Worm (Caenorhabditis elegans) whole organism, L4/young adult: ENCODE data around the gene C54C6.11.

Source experiments
- W03F9.2 ChIP-seq: fragments of 150-350 bp; optimal IDR thresholded peaks from 2 replicates; lab custom pipeline; 2014; ENCODE audit warnings: missing biosample characterization, missing genetic modification characterization
- dao-5 ChIP-seq: sonication (generic microtip); optimal IDR thresholded peaks from 2 replicates; lab custom pipeline; 2016; ENCODE audit warnings: missing genotype, missing genetic modification characterization, moderate library complexity, missing compliant biosample characterization
- him-1 ChIP-seq: sonication (generic microtip); optimal IDR thresholded peaks from 2 replicates; lab custom pipeline; 2016; ENCODE audit warnings: missing genotype, missing genetic modification reagents, missing genetic modification characterization, missing compliant biosample characterization

Gene C54C6.11

DNA sequence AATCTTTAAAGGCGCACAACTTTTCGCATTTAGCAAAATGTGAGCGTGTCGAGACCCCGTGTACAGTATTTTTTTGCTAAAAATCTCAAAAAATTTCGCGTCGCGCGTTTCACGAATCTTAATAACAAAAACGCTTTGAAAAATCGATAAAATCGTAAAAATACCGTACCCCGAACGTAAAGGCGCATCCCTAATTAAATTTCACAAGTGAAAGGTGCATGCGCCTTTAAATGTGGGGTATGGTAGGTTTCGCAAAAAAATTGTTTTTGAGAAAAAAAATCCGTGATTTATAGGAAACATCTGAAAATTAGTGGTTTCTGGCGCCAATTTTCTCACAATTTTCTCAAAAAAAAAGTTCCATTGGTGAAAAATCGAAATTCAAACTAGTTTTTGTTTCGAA, 13.9 kb upstream of the C54C6.11 start:
- TF ChIP-seq him-1 (tag; lab: Kevin White, UChicago), result no peak

DNA sequence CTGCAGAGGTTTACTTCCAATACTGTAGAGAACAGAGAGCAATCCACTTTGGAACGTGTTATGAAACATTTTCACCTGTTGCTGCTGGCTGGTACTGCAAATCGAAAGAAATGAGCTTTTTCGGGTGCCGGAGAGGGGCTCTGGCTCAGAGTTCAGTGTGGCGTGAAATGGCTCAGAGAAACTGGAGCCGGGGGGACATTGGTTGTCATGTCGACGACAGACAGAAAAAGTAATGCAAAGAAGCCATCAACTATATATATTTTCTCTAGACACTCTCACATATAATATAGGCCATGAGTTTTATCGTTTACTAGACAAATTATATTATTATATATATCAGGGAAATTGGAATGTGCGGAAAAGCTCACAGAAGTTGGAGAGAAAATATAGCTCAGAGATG, 10.7 kb upstream of the C54C6.11 start, which contains the start of gene cfap-20:
Gene cfap-20, minus strand, starts transcription at position 101 of the 400 bp plus-strand sequence.
- TF ChIP-seq him-1 (tag; lab: Kevin White, UChicago) (no peak), W03F9.2 (no peak), dao-5 (tag; lab: Kevin White, UChicago) (no peak)

DNA sequence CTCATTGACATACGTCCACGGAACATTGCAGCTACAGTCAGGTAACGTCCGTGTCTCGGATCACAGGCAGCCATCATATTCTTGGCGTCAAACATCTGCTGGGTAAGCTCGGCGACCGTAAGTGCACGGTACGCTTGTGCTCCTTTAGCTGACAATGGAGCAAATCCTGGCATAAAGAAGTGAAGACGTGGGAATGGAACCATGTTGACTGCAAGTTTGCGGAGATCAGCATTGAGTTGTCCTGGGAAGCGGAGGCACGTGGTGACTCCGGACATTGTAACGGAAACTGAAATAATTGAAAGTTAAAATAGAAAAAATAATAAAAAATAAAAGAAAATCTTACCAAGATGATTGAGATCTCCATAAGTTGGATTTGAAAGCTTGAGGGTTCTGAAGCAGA, 8.6 kb upstream of the C54C6.11 start:
- TF ChIP-seq W03F9.2, result no peak
- no peak for TF ChIP-seq him-1 (tag; lab: Kevin White, UChicago)
- TF ChIP-seq dao-5 (tag; lab: Kevin White, UChicago), result no peak

DNA sequence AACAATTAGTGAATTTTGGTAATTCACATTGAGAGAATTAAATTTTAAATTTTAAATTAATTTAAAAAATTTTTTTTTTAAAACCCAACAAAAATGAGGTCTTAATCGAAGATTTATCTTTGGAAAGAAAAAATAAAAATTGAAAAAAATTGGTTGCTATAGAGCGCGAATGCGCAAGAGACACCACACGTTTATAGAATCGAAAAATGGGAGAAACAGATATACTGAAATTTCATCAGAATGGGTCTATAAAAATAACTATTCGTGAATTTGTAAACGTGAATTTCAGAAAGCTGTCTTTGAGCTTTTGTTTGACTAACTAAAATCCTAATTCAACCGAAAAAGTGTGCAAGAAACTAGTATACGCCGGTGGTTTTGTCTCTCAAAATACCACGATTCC, 7.7 kb upstream of the C54C6.11 start:
- TF ChIP-seq him-1 (tag; lab: Kevin White, UChicago), result no peak
- TF ChIP-seq W03F9.2, result peak; percentile 76

DNA sequence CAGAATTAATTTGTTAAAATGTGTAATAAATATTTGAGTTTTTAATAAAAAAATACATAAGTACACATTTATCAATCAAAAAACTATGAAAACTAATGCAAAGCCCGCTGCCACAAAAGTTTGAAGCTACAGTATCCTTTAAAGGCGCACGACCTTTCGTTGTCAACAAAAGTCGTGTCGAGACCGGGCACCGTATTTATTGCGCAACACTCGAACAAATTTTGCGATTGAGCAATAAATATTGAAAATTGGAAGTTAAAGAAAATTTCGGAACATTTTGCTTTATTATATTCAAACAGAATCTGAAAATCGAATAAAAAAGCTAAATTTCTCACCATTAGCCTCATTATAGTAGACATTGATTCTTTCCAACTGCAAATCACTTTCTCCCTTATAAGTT, 7.0 kb upstream of the C54C6.11 start:
- TF ChIP-seq dao-5 (tag; lab: Kevin White, UChicago), result no peak
- TF ChIP-seq W03F9.2, result no peak
- no peak for TF ChIP-seq him-1 (tag; lab: Kevin White, UChicago)

DNA sequence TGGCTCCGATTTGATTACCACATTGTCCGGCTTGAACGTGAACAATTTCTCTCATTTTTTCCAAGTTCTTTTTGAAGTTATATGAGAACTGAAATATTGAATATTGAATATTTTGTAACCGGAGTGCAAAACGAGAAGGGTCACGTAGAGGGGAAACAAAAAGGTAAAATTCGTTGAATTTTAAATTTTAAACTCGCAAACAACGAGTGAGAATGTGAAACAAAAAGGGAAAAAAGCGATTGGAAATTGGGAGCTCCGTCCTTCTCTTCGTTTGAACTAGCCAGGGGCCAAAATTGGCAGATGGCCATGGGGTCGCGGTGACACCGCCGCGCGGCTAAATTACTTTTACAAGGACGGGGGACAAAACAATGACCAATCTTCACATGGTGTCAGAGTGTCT, 6.6 kb upstream of the C54C6.11 start, which contains the start of gene ben-1:
Gene ben-1, minus strand, starts transcription at position 101 of the 400 bp plus-strand sequence.
- no peak for TF ChIP-seq dao-5 (tag; lab: Kevin White, UChicago)
- no peak for TF ChIP-seq W03F9.2
- TF ChIP-seq him-1 (tag; lab: Kevin White, UChicago), result no peak

DNA sequence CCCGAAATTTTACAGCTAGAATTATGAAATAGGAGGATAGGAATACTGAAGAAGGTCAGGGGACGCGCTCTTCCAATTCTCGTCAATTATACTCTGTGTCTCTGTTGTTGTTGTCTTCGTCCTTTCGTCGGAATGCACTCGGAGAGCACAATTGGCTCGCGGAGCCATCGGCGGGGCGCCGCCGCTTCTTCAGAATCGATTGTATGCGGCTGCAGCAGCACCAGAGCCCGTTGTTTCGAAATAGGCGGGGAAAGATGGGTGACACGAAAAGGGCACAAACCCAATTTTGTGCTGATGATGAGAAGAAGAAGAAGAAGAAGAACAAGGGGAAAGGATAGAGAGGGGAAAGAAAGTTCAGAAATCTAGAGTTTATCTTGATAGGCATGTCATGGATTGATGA, 6.0 kb upstream of the C54C6.11 start:
- TF ChIP-seq W03F9.2, result no peak
- TF ChIP-seq him-1 (tag; lab: Kevin White, UChicago), result peak; percentile 9
- no peak for TF ChIP-seq dao-5 (tag; lab: Kevin White, UChicago)

DNA sequence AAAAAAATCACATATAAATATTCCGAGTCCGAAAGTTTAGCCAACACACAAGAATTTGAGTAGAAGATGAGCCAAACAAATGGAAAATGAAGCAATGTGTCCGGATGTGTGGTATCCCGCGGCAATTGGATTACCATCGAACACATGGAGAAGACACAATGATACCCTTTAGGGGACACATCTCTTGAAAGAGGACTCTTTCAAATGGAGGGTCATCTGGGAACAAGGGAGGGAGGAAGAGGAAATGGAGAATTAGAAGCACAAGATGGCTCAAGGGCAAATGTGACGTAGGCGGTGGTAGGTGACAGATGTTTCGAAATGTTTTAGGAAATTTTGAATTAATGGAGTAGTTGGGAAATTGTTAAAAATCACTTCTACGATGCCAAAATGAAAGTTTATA, 5.0 kb upstream of the C54C6.11 start:
- TF ChIP-seq W03F9.2, result no peak
- no peak for TF ChIP-seq him-1 (tag; lab: Kevin White, UChicago)
- no peak for TF ChIP-seq dao-5 (tag; lab: Kevin White, UChicago)

DNA sequence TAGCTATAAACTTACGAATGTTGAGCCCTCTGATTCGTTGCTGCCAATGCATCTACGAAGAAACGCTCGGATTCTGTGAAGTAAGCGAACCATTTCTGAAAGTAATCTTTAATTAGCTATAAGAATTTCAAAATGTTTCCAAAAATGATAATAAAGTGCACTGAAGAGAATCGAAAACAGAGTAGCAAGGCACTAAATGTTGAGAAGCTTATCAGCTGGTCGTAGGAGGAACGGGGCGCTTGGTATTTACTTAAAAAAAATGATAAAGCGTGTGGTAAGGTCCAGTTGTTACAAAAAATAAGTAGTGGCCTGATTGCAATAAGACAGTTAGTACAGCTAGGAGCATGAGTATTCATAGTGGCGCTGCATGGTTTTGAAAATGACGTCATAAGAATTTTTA, 1.8 kb upstream of the C54C6.11 start, which contains the start of gene C54C6.7:
Gene C54C6.7, minus strand, starts transcription at position 101 of the 400 bp plus-strand sequence.
- TF ChIP-seq W03F9.2 (no peak), dao-5 (tag; lab: Kevin White, UChicago) (no peak), him-1 (tag; lab: Kevin White, UChicago) (no peak)

DNA sequence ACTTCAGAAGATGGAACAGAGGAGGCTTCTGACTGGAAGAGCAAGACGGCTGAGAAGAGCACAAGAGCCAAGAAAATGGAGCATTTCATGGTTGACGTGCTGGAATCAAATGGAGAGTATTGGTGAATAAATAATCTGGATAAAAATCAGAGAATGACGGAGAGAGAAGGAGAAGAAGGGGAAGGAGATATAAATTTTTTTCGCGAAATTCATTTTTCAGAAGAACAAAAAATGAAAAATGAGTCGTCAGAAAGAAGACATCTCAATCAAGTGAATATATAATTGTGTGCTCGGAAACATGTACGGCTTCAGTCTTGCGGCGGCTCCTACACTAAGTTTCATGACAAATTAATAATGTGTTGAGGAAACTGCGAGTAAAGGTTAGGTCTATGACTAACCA, 1.6 kb downstream of the C54C6.11 start, which contains the start of gene C54C6.5:
Gene C54C6.5, minus strand, starts transcription at position 101 of the 400 bp plus-strand sequence.
- TF ChIP-seq him-1 (tag; lab: Kevin White, UChicago), result no peak
- no peak for TF ChIP-seq dao-5 (tag; lab: Kevin White, UChicago)
- TF ChIP-seq W03F9.2, result no peak

DNA sequence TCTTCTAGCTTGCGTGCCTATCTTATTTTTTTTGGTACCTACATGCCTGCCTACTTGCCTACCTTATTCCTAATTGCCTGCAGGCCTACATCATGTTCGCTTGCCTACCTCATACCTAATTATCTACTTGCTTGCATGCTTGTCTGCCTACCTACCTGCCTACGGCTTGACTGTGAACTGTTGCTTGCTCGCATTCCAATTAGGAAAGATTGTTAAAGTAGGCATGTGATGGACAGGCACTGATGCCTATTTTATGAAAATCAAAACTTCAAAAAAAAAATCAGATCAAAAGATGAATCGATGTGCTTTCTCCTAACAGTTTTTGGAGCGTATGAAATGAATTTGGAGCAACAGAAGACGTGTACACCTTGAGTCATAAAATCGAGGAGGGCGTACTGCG, 2.2 kb downstream of the C54C6.11 start:
- no peak for TF ChIP-seq W03F9.2
- no peak for TF ChIP-seq dao-5 (tag; lab: Kevin White, UChicago)
- no peak for TF ChIP-seq him-1 (tag; lab: Kevin White, UChicago)

DNA sequence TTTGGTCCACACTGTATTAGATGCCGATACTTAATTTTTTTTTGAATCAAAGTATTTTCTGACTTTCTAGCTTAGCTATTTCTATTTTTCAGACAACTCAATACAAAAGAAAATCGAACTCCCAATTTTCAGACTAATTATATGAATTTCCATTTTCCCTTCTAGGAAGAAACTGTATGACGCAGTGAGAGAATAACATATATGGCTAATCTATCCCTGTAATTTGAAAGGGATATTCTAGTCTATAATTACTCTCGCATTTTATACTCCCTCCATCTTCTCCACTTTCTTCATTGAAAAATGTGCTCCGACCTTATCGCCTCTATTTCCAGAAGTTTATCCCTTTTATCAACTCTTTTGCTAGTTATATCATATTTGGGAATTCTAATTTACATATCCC, 5.2 kb downstream of the C54C6.11 start, which contains the start of gene C54C6.4:
Gene C54C6.4, plus strand, starts transcription at position 301 of the 400 bp plus-strand sequence.
- no peak for TF ChIP-seq dao-5 (tag; lab: Kevin White, UChicago)
- TF ChIP-seq W03F9.2, result no peak
- TF ChIP-seq him-1 (tag; lab: Kevin White, UChicago), result no peak

DNA sequence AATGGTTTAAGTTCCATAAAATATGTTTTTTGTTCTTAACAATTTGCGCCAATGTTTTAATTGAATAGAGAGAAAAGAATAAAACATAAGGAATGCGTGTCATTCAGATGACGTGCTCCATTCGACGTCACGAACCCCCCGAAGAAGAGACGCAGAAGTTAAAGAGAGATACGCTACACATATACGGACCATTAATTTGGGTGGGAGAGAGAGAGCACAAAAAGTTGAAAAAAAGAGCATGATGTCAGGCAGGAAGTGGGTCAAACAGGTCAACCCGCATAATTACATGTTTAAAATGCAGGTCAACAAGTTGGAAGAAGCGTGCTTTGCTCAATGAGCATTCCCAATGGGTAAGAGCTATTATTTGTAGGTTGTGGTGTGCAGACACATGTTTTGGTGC, 12.1 kb downstream of the C54C6.11 start:
- no peak for TF ChIP-seq him-1 (tag; lab: Kevin White, UChicago)
- no peak for TF ChIP-seq dao-5 (tag; lab: Kevin White, UChicago)
- TF ChIP-seq W03F9.2, result no peak

DNA sequence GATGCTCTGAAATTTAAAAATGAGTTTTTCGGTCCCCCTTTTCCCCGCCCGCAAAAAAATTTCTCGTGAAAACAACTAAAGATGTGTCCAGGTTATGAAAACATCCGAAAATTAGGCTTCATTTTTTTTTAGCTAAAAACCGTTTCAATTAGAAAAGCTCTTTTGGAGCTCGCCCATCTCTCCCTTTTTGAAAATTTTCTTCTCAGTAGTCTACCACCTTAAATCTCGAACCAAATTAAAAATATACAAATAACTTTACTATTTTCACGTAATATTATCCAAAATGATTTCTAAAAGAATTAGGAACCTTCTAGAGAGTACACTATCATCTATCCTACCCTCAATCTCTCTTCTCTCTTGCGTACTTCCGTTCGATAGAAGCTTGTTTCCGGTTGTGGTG, 14.2 kb downstream of the C54C6.11 start:
- TF ChIP-seq W03F9.2, result no peak
- no peak for TF ChIP-seq dao-5 (tag; lab: Kevin White, UChicago)
- TF ChIP-seq him-1 (tag; lab: Kevin White, UChicago), result no peak

DNA sequence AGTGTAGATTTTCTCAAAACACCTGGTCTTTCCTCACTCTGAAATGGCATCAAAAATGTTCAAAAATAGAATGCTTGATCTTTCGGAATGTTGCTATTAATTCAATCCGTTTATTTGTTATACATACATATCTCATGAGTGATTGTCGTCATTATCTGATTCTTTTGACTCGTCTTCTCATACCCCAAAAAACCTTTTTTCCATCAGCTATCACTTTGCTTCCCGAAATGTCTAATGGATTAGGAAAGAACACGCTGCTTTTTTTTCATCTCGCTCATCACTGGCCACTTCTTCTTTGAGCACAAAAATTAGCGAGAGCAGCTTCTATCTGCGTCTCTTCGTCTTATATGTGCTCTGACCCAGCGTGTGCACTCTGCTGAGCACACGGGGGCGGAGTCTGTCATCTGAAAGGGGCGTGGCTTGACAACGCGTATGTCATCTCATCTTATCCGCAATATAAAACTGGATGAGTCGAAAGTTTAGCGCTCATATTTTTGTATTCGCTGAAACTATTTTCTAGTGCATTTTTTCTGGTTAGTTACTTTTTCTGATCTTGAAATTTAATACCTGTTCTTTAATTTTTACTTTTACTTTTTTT, 16.7 kb downstream of the C54C6.11 start:
- TF ChIP-seq dao-5 (tag; lab: Kevin White, UChicago) (no peak), W03F9.2 (no peak), him-1 (tag; lab: Kevin White, UChicago) (no peak)
